Fruit fly (Drosophila melanogaster): ENCODE data around the gene CG1239.

The CG1239 gene

dm6 chr3R:5758624-5759209 is 25.4 kb downstream of the CG1239 start, which contains the start of gene Sec8 (continued):
- TF ChIP-seq CG13424 (tag; optimal IDR thresholded peaks at IDR 0.05) (peak; percentile 21), CG15269 (tag; optimal IDR thresholded peaks at IDR 0.05) (no peak), CG8281 (tag; optimal IDR thresholded peaks at IDR 0.05) (no peak), Nf-YB (GFP tag; optimal IDR thresholded peaks at IDR 0.05) (no peak), Trl (optimal IDR thresholded peaks at IDR 0.05) (no peak), Trl (GFP tag; optimal IDR thresholded peaks at IDR 0.05) (peak; percentile 23), HLH4C (GFP tag; IDR thresholded peaks at IDR 0.05; ENCODE audit: partially characterized antibody) (peak; percentile 71; the same call in 2 of the 3 replicates), CG10274 (GFP tag; optimal IDR thresholded peaks at IDR 0.05) (no peak), Hr3 (GFP tag; optimal IDR thresholded peaks at IDR 0.05) (no peak), Hmr (GFP tag; optimal IDR thresholded peaks at IDR 0.05) (no peak), dpn (GFP tag; optimal IDR thresholded peaks at IDR 0.05) (peak; percentile 42 to 52), tx (GFP tag; optimal IDR thresholded peaks at IDR 0.05) (peak; percentile 40), CG2129 (GFP tag; IDR thresholded peaks at IDR 0.05; ENCODE audit: partially characterized antibody) (peak; percentile 78), CG15696 (tag; optimal IDR thresholded peaks at IDR 0.05) (peak; percentile 38), vvl (GFP tag; IDR thresholded peaks at IDR 0.05) (peak; percentile 51), D19A (tag; optimal IDR thresholded peaks at IDR 0.05) (no peak), CG15011 (GFP tag; optimal IDR thresholded peaks at IDR 0.05) (no peak), CG11723 (GFP tag; optimal IDR thresholded peaks at IDR 0.05) (no peak), CG1832 (GFP tag; optimal IDR thresholded peaks at IDR 0.05) (no peak), Med (GFP tag) (peak; percentile 93), CG11504 (tag; optimal IDR thresholded peaks at IDR 0.05) (no peak), HHEX (GFP tag; optimal IDR thresholded peaks at IDR 0.05) (no peak), Ets65A (GFP tag) (peak; percentile 94), ac (GFP tag; optimal IDR thresholded peaks at IDR 0.05) (no peak), CG4820 (GFP tag; optimal IDR thresholded peaks at IDR 0.05) (peak; percentile 28), chif (GFP tag; optimal IDR thresholded peaks at IDR 0.05) (peak in 1 of 2 experiments; percentile 43), CG15514 (GFP tag; optimal IDR thresholded peaks at IDR 0.05) (peak; percentile 69), seq (GFP tag; IDR thresholded peaks at IDR 0.05) (no peak), Gsc (GFP tag; IDR thresholded peaks at IDR 0.05) (no peak), vfl (GFP tag; optimal IDR thresholded peaks at IDR 0.05) (no peak), Lhr (GFP tag; optimal IDR thresholded peaks at IDR 0.05) (peak; percentile 77), CG3065 (GFP tag; optimal IDR thresholded peaks at IDR 0.05) (no peak), hb (GFP tag; IDR thresholded peaks at IDR 0.05; ENCODE audit: partially characterized antibody) (peak; percentile 82), CG8478 (optimal IDR thresholded peaks at IDR 0.05) (no peak), chn (GFP tag; optimal IDR thresholded peaks at IDR 0.05) (peak; percentile 22), CG12942 (GFP tag; optimal IDR thresholded peaks at IDR 0.05) (no peak), dmrt99B (tag; optimal IDR thresholded peaks at IDR 0.05) (no peak), CG3407 (GFP tag; optimal IDR thresholded peaks at IDR 0.05) (no peak), CG34376 (GFP tag; optimal IDR thresholded peaks at IDR 0.05) (peak; percentile 12), CG13287 (GFP tag; IDR thresholded peaks at IDR 0.05; ENCODE audit: partially characterized antibody) (peak; percentile 91), Mrtf (GFP tag; IDR thresholded peaks at IDR 0.05) (0 out of 3 replicates have a peak, but pooled peaks have one; percentile 6), CG3838 (GFP tag; optimal IDR thresholded peaks at IDR 0.05) (no peak), CG11696 (GFP tag; IDR thresholded peaks at IDR 0.05) (no peak), al (GFP tag; IDR thresholded peaks at IDR 0.05) (peak; percentile 23; the same call in 1 of the 2 replicates), CG13894 (tag; optimal IDR thresholded peaks at IDR 0.05) (no peak), Gug (GFP tag; IDR thresholded peaks at IDR 0.05) (peak; percentile 40; the same call in 2 of the 4 replicates), pita (GFP tag; optimal IDR thresholded peaks at IDR 0.05) (no peak), zf30C (GFP tag; optimal IDR thresholded peaks at IDR 0.05) (no peak), CG11456 (GFP tag; IDR thresholded peaks at IDR 0.05) (peak; percentile 56; the same call in 1 of the 3 replicates), jing (GFP tag; optimal IDR thresholded peaks at IDR 0.05) (no peak)
